Fruit fly (Drosophila melanogaster): ENCODE results near the gene Spn28Dc.

Gene Spn28Dc

DNA sequence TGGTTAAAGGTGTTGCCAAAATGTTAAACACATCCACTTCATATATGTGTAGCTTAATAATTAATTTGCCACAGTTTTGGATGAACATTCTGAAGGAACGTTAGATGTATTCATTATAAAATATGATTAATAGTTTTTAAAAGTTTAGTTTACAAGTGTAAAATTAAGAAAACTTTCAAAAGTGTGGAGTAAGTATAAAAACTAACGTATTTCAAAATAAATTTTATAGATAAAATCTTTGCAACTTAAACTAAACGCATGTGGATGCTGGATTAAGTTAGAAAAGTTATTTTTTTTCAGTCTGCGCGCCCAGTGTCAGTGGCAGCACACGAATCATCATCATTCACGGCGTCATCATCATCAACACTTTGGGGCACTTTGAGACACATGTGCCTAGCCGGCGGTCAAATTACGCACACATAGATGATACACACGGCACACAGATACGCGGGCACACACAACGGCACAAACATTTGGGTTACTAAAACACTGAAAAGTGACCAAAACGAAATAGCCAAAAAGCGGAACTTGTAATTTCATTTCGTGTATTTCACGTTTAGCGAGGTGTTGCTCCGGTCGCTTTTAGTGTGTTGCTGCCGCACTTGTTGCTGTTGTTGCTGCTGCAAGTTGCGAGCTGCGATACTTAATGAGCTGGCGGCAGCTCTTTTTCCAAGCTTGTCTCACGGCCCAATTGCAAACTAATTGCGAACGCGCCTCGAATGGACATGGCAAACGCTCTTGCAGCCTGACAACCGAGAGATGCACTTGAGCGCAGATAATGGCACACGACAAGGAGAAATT is 49.7 kb downstream of the Spn28Dc start:
- TF ChIP-seq Vsx2 (GFP tag; optimal IDR thresholded peaks at IDR 0.05; ENCODE audit: partially characterized antibody) (no peak), dl (GFP tag; optimal IDR thresholded peaks at IDR 0.05; ENCODE audit: insufficient read depth in 1 of 2, partially characterized antibody in 2 of 2) (no peak), psq (GFP tag; optimal IDR thresholded peaks at IDR 0.05) (no peak), GATAd (GFP tag; optimal IDR thresholded peaks at IDR 0.05) (no peak), HLH106 (tag; optimal IDR thresholded peaks at IDR 0.05) (no peak), lola (GFP tag; optimal IDR thresholded peaks at IDR 0.05) (no peak), woc (GFP tag; optimal IDR thresholded peaks at IDR 0.05) (no peak), sv (GFP tag; optimal IDR thresholded peaks at IDR 0.05) (peak; percentile 28)

dm6 chr2L:7956310-7957067 is 50.5 kb downstream of the Spn28Dc start:
- TF ChIP-seq Abd-B (GFP tag; optimal IDR thresholded peaks at IDR 0.05) (no peak), CG32264 (GFP tag; optimal IDR thresholded peaks at IDR 0.05) (no peak), OdsH (GFP tag; optimal IDR thresholded peaks at IDR 0.05) (no peak), woc (GFP tag; optimal IDR thresholded peaks at IDR 0.05) (no peak), HLH106 (tag; optimal IDR thresholded peaks at IDR 0.05) (no peak), tai (GFP tag; optimal IDR thresholded peaks at IDR 0.05) (no peak), GATAd (GFP tag; optimal IDR thresholded peaks at IDR 0.05) (no peak), usp (GFP tag; optimal IDR thresholded peaks at IDR 0.05) (no peak), br (GFP tag; optimal IDR thresholded peaks at IDR 0.05) (no peak), jim (GFP tag; optimal IDR thresholded peaks at IDR 0.05) (no peak), Hr83 (GFP tag; optimal IDR thresholded peaks at IDR 0.05; ENCODE audit: poor library complexity, severe bottlenecking) (no peak), fru (GFP tag; optimal IDR thresholded peaks at IDR 0.05) (no peak), Rel (GFP tag; optimal IDR thresholded peaks at IDR 0.05) (no peak), Rel (tag; optimal IDR thresholded peaks at IDR 0.05) (no peak)

- no peak for TF ChIP-seq dmrt93B (GFP tag; optimal IDR thresholded peaks at IDR 0.05)
- TF ChIP-seq br (GFP tag; optimal IDR thresholded peaks at IDR 0.05), result peak; percentile 50
- peak; percentile 72 for TF ChIP-seq OdsH (GFP tag; optimal IDR thresholded peaks at IDR 0.05)
- TF ChIP-seq foxo (GFP tag; optimal IDR thresholded peaks at IDR 0.05), result peak; percentile 24 to 44
- peak; percentile 65 for TF ChIP-seq h (GFP tag; optimal IDR thresholded peaks at IDR 0.05)
- peak; percentile 57 for TF ChIP-seq psq (GFP tag; optimal IDR thresholded peaks at IDR 0.05)
- TF ChIP-seq brk (GFP tag; optimal IDR thresholded peaks at IDR 0.05), result peak; percentile 46
- TF ChIP-seq Hnf4 (GFP tag; optimal IDR thresholded peaks at IDR 0.05), result peak; percentile 77
- TF ChIP-seq GATAd (GFP tag; optimal IDR thresholded peaks at IDR 0.05), result peak; percentile 36
- peak; percentile 44 for TF ChIP-seq Jra (GFP tag; optimal IDR thresholded peaks at IDR 0.05)
- TF ChIP-seq fru (GFP tag; optimal IDR thresholded peaks at IDR 0.05), result peak; percentile 52
- no peak for TF ChIP-seq Dif (GFP tag; optimal IDR thresholded peaks at IDR 0.05; ENCODE audit: partially characterized antibody)
- peak; percentile 71 for TF ChIP-seq tai (GFP tag; optimal IDR thresholded peaks at IDR 0.05)
- no peak for TF ChIP-seq Mio (GFP tag; optimal IDR thresholded peaks at IDR 0.05)
- peak; percentile 25 for TF ChIP-seq Sp1 (GFP tag; optimal IDR thresholded peaks at IDR 0.05)
- no peak for TF ChIP-seq CG32264 (GFP tag; optimal IDR thresholded peaks at IDR 0.05)
- TF ChIP-seq usp (GFP tag; optimal IDR thresholded peaks at IDR 0.05), result no peak
- peak; percentile 80 for TF ChIP-seq rgr (GFP tag; optimal IDR thresholded peaks at IDR 0.05)
- peak; percentile 79 for TF ChIP-seq Hr83 (GFP tag; optimal IDR thresholded peaks at IDR 0.05; ENCODE audit: poor library complexity, severe bottlenecking)
Measured at dm6 chr2L:7954588-7954987, 52.4 kb downstream of the Spn28Dc start.
